Fruit fly (Drosophila melanogaster) whole organism, prepupa: ENCODE data around the gene CG34291.

Source experiments
- Blimp-1 ChIP-seq: fragments of 200-800 bp; sonication (Bioruptor generic); optimal IDR thresholded peaks from 3 replicates; lab custom pipeline; 2017; ENCODE audit warnings: missing biosample characterization, missing genetic modification characterization, mild to moderate bottlenecking, moderate library complexity, missing genetic modification reagents
- CG10631 ChIP-seq: fragments of 200-800 bp; sonication (Bioruptor generic); optimal IDR thresholded peaks from 2 replicates; lab custom pipeline; 2016; ENCODE audit warnings: missing biosample characterization, missing genetic modification characterization
- CG10669 ChIP-seq: fragments of 200-800 bp; sonication (Bioruptor generic); optimal IDR thresholded peaks from 3 replicates; lab custom pipeline; 2018; ENCODE audit warnings: missing biosample characterization, mild to moderate bottlenecking, missing genetic modification characterization, moderate library complexity
- CG11294 ChIP-seq: fragments of 200-800 bp; sonication (Bioruptor generic); IDR thresholded peaks from 2 replicates; pipeline ENCODE4 v1.3.6; 2022; ENCODE audit warnings: missing biosample characterization, missing genetic modification characterization
- CG11762 ChIP-seq: fragments of 200-800 bp; sonication (Bioruptor generic); optimal IDR thresholded peaks from 3 replicates; lab custom pipeline; 2016; ENCODE audit warnings: missing biosample characterization, missing genetic modification characterization; ENCODE audit not compliant: insufficient read depth
- CG15336 ChIP-seq: fragments of 200-800 bp; sonication (Bioruptor generic); IDR thresholded peaks from 2 replicates; pipeline ENCODE4 v1.3.6; 2022; ENCODE audit warnings: missing biosample characterization, missing genetic modification characterization
- CG1621 ChIP-seq: fragments of 200-800 bp; sonication (Bioruptor generic); optimal IDR thresholded peaks from 3 replicates; lab custom pipeline; 2018; ENCODE audit warnings: missing biosample characterization, mild to moderate bottlenecking, missing genetic modification characterization
- CG32006 ChIP-seq: fragments of 200-800 bp; sonication (Bioruptor generic); optimal IDR thresholded peaks from 3 replicates; lab custom pipeline; 2017; ENCODE audit warnings: missing biosample characterization, mild to moderate bottlenecking, missing genetic modification characterization
- CG6163 ChIP-seq: fragments of 200-800 bp; sonication (Bioruptor generic); IDR thresholded peaks from 3 replicates; pipeline ENCODE4 v1.3.6; 2022; ENCODE audit warnings: missing biosample characterization, missing genetic modification characterization
- CG8319 ChIP-seq: fragments of 200-800 bp; sonication (Bioruptor generic); optimal IDR thresholded peaks from 3 replicates; lab custom pipeline; 2016; ENCODE audit warnings: missing biosample characterization, missing genetic modification characterization
- Eip75B ChIP-seq: fragments of 200-800 bp; sonication (Bioruptor generic); optimal IDR thresholded peaks from 3 replicates; lab custom pipeline; 2016; ENCODE audit warnings: missing biosample characterization, missing genetic modification characterization
- Met ChIP-seq: fragments of 200-800 bp; sonication (Bioruptor generic); optimal IDR thresholded peaks from 3 replicates; lab custom pipeline; 2016; ENCODE audit warnings: missing biosample characterization, missing genetic modification characterization
- OdsH ChIP-seq: fragments of 200-800 bp; sonication (Bioruptor generic); optimal IDR thresholded peaks from 3 replicates; lab custom pipeline; 2016; ENCODE audit warnings: missing biosample characterization, missing genetic modification characterization
- lz ChIP-seq: fragments of 200-800 bp; sonication (Bioruptor generic); optimal IDR thresholded peaks from 3 replicates; lab custom pipeline; 2016; ENCODE audit warnings: missing biosample characterization, missing genetic modification characterization
- pdm3 ChIP-seq: fragments of 200-800 bp; sonication (Bioruptor generic); optimal IDR thresholded peaks from 3 replicates; lab custom pipeline; 2016; ENCODE audit warnings: missing biosample characterization, missing genetic modification characterization
- spab ChIP-seq: fragments of 200-800 bp; sonication (Bioruptor generic); optimal IDR thresholded peaks from 2 replicates; lab custom pipeline; 2017; ENCODE audit warnings: missing biosample characterization, mild to moderate bottlenecking, missing genetic modification characterization, missing genetic modification reagents
- ss ChIP-seq, 2 experiments: fragments of 200-800 bp; sonication (Bioruptor generic); optimal IDR thresholded peaks; 2 replicates in 1 of 2; 3 replicates in 1 of 2; lab custom pipeline; 2017 to 2018; ENCODE audit warnings: mild to moderate bottlenecking in 2 of 2, missing biosample characterization in 2 of 2, missing genetic modification characterization in 2 of 2, moderate library complexity in 1 of 2
- vri ChIP-seq: fragments of 200-800 bp; sonication (Bioruptor generic); optimal IDR thresholded peaks from 3 replicates; lab custom pipeline; 2016; ENCODE audit warnings: missing biosample characterization, mild to moderate bottlenecking, missing genetic modification characterization

The CG34291 gene

DNA sequence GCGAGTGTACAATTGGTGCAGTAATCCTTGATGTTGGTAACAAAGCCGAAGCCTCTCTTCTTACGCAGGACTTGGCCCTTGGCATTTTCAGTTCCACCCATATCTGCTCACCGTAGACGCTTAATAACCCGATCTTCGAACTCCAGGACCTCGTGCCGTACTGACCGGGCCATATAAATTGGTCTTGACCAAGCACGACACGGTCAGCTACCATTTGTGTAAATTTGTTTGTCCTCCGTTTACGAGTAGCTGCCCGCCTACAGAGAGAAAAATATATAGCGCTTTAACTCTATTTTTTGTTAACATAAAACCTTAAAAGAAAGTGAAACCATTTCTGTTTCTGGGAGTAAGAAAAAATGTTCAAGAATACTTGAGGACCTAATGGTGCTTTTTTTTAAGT is 22.0 kb downstream of the CG34291 start, which contains the start of gene ppk15:
TSS of gene ppk15 (minus strand) at position 101 of the 400 bp plus-strand sequence.
- no peak for TF ChIP-seq CG32006 (GFP tag; lab: Kevin White, UChicago)
- TF ChIP-seq vri: no peak
- no peak for TF ChIP-seq CG8319 (GFP tag; lab: Kevin White, UChicago)
- no peak for TF ChIP-seq CG1621 (tag; lab: Kevin White, UChicago)
- TF ChIP-seq OdsH (GFP tag; lab: Kevin White, UChicago): no peak
- no peak for TF ChIP-seq Blimp-1 (GFP tag; lab: Kevin White, UChicago)
- TF ChIP-seq Eip75B: no peak
- no peak for TF ChIP-seq Met (GFP tag; lab: Kevin White, UChicago)
- no peak for TF ChIP-seq CG10669
- TF ChIP-seq lz (GFP tag; lab: Kevin White, UChicago): no peak
- TF ChIP-seq CG11294 (GFP tag; lab: Robert Waterston, UW): no peak
- no peak for TF ChIP-seq pdm3
- TF ChIP-seq spab (GFP tag; lab: Kevin White, UChicago): no peak
- TF ChIP-seq CG6163 (GFP tag; lab: Robert Waterston, UW): no peak
- no peak for TF ChIP-seq CG15336 (GFP tag; lab: Robert Waterston, UW)
- TF ChIP-seq CG11762: no peak
- TF ChIP-seq ss (GFP tag; optimal IDR thresholded peaks at IDR 0.05; lab: Kevin White, UChicago): no peak
- TF ChIP-seq CG10631: no peak
- TF ChIP-seq, all 60 proteins: peak for 0
